Worm (Caenorhabditis elegans) whole organism, L2 larva: ENCODE measurements around the gene hlh-32.

Experiments used
- C34F6.9 ChIP-seq: fragments of 150-350 bp; optimal IDR thresholded peaks from 2 replicates; lab custom pipeline; 2014; ENCODE audit warnings: missing biosample characterization, missing genetic modification characterization
- F13H6.1 ChIP-seq: sonication (generic microtip); optimal IDR thresholded peaks from 2 replicates; lab custom pipeline; 2016; ENCODE audit warnings: missing genetic modification characterization, missing compliant biosample characterization
- R02D3.7 ChIP-seq: fragments of 150-350 bp; optimal IDR thresholded peaks from 2 replicates; lab custom pipeline; 2014; ENCODE audit warnings: missing biosample characterization, missing genetic modification characterization
- ZK546.5 ChIP-seq: sonication (generic microtip); optimal IDR thresholded peaks from 2 replicates; lab custom pipeline; 2017; ENCODE audit warnings: missing biosample characterization, missing genetic modification characterization
- alr-1 ChIP-seq: fragments of 150-350 bp; optimal IDR thresholded peaks from 2 replicates; lab custom pipeline; 2014; ENCODE audit warnings: missing biosample characterization, missing genetic modification characterization
- aly-2 ChIP-seq: fragments of 150-350 bp; optimal IDR thresholded peaks from 2 replicates; lab custom pipeline; 2014; ENCODE audit warnings: missing biosample characterization, missing genetic modification characterization
- ama-1 ChIP-seq: fragments of 150-350 bp; optimal IDR thresholded peaks from 2 replicates; lab custom pipeline; 2018; ENCODE audit warnings: inconsistent platforms
- blmp-1 ChIP-seq: sonication (generic microtip); optimal IDR thresholded peaks from 2 replicates; lab custom pipeline; 2017; ENCODE audit warnings: missing genetic modification characterization, mild to moderate bottlenecking, missing compliant biosample characterization, antibody characterized with exemption, moderate library complexity; ENCODE audit not compliant: insufficient read depth
- ceh-16 ChIP-seq: fragments of 150-350 bp; optimal IDR thresholded peaks from 2 replicates; lab custom pipeline; 2014; ENCODE audit warnings: missing biosample characterization, missing genetic modification characterization
- ceh-82 ChIP-seq: fragments of 150-350 bp; optimal IDR thresholded peaks from 2 replicates; lab custom pipeline; 2014; ENCODE audit warnings: missing biosample characterization, missing genetic modification characterization
- crh-2 ChIP-seq: sonication (generic microtip); optimal IDR thresholded peaks from 2 replicates; lab custom pipeline; 2017; ENCODE audit warnings: missing biosample characterization, missing genetic modification characterization
- dmd-4 ChIP-seq: sonication (generic microtip); optimal IDR thresholded peaks from 2 replicates; lab custom pipeline; 2017; ENCODE audit warnings: missing biosample characterization, missing genetic modification characterization
- egl-27 ChIP-seq: sonication (generic microtip); optimal IDR thresholded peaks from 3 replicates; lab custom pipeline; 2017; ENCODE audit warnings: missing biosample characterization, missing genetic modification reagents, missing genetic modification characterization
- elt-1 ChIP-seq: fragments of 150-350 bp; optimal IDR thresholded peaks from 2 replicates; lab custom pipeline; 2014; ENCODE audit warnings: missing biosample characterization, missing genetic modification characterization
- elt-3 ChIP-seq: sonication (generic microtip); optimal IDR thresholded peaks from 2 replicates; lab custom pipeline; 2017; ENCODE audit warnings: missing biosample characterization, missing genetic modification characterization
- fos-1 ChIP-seq: fragments of 150-350 bp; optimal IDR thresholded peaks from 2 replicates; lab custom pipeline; 2014; ENCODE audit warnings: missing biosample characterization, missing genetic modification characterization
- gmeb-1 ChIP-seq: fragments of 150-350 bp; optimal IDR thresholded peaks from 2 replicates; lab custom pipeline; 2014; ENCODE audit warnings: missing biosample characterization, missing genetic modification characterization
- lin-13 ChIP-seq: fragments of 150-350 bp; optimal IDR thresholded peaks from 2 replicates; lab custom pipeline; 2014; ENCODE audit warnings: missing biosample characterization, missing genetic modification reagents, missing genetic modification characterization
- lin-39 ChIP-seq: fragments of 150-350 bp; optimal IDR thresholded peaks from 2 replicates; lab custom pipeline; 2014; ENCODE audit warnings: missing biosample characterization, missing genetic modification reagents, missing genetic modification characterization
- lsy-2 ChIP-seq, 2 experiments: fragments of 150-350 bp in 1 of 2; sonication (generic microtip) in 1 of 2; optimal IDR thresholded peaks; 2 replicates each; lab custom pipeline; 2014 to 2017; ENCODE audit warnings: missing biosample characterization in 2 of 2, missing genetic modification characterization in 2 of 2
- mab-5 ChIP-seq: fragments of 150-350 bp; optimal IDR thresholded peaks from 2 replicates; lab custom pipeline; 2014; ENCODE audit warnings: missing biosample characterization, missing genetic modification characterization
- mbf-1 ChIP-seq: sonication (generic microtip); optimal IDR thresholded peaks from 2 replicates; lab custom pipeline; 2017; ENCODE audit warnings: missing biosample characterization, missing genetic modification characterization
- nhr-10 ChIP-seq: sonication (generic microtip); optimal IDR thresholded peaks from 2 replicates; lab custom pipeline; 2017; ENCODE audit warnings: missing biosample characterization, missing genetic modification characterization
- nhr-11 ChIP-seq: fragments of 150-350 bp; optimal IDR thresholded peaks from 2 replicates; lab custom pipeline; 2014; ENCODE audit warnings: missing biosample characterization, missing genetic modification characterization
- nhr-12 ChIP-seq: fragments of 150-350 bp; optimal IDR thresholded peaks from 2 replicates; lab custom pipeline; 2014; ENCODE audit warnings: missing biosample characterization, missing genetic modification characterization
- nhr-129 ChIP-seq: fragments of 150-350 bp; optimal IDR thresholded peaks from 2 replicates; lab custom pipeline; 2014; ENCODE audit warnings: missing biosample characterization, missing genetic modification characterization
- nhr-21 ChIP-seq: fragments of 150-350 bp; optimal IDR thresholded peaks from 2 replicates; lab custom pipeline; 2014; ENCODE audit warnings: missing biosample characterization, missing genetic modification characterization
- nhr-23 ChIP-seq: fragments of 150-350 bp; optimal IDR thresholded peaks from 2 replicates; lab custom pipeline; 2014; ENCODE audit warnings: missing biosample characterization, missing genetic modification reagents, missing genetic modification characterization
- nhr-25 ChIP-seq: fragments of 150-350 bp; sonication (generic microtip); optimal IDR thresholded peaks from 3 replicates; lab custom pipeline; 2014; ENCODE audit warnings: missing biosample characterization, missing genetic modification characterization
- nhr-6 ChIP-seq: fragments of 150-350 bp; optimal IDR thresholded peaks from 2 replicates; lab custom pipeline; 2014; ENCODE audit warnings: missing biosample characterization, missing genetic modification characterization
- nhr-77 ChIP-seq: fragments of 150-350 bp; optimal IDR thresholded peaks from 2 replicates; lab custom pipeline; 2014; ENCODE audit warnings: missing biosample characterization, missing genetic modification characterization
- peb-1 ChIP-seq: fragments of 150-350 bp; optimal IDR thresholded peaks from 2 replicates; lab custom pipeline; 2014; ENCODE audit warnings: missing biosample characterization, missing genetic modification characterization
- sem-4 ChIP-seq: fragments of 150-350 bp; optimal IDR thresholded peaks from 2 replicates; lab custom pipeline; 2014; ENCODE audit warnings: missing biosample characterization, missing genetic modification reagents, missing genetic modification characterization
- skn-1 ChIP-seq: sonication (generic microtip); optimal IDR thresholded peaks from 2 replicates; lab custom pipeline; 2017; ENCODE audit warnings: missing biosample characterization, missing genetic modification characterization
- sma-3 ChIP-seq: sonication (generic microtip); optimal IDR thresholded peaks from 2 replicates; lab custom pipeline; 2016; ENCODE audit warnings: missing genetic modification reagents, missing genetic modification characterization, missing compliant biosample characterization
- sma-9 ChIP-seq, 2 experiments: fragments of 150-350 bp in 1 of 2; sonication (generic microtip) in 1 of 2; optimal IDR thresholded peaks; 2 replicates each; lab custom pipeline; 2014 to 2016; ENCODE audit warnings: missing genetic modification characterization in 2 of 2, mild to moderate bottlenecking in 1 of 2, missing biosample characterization in 1 of 2, missing compliant biosample characterization in 1 of 2, missing genetic modification reagents in 1 of 2, moderate library complexity in 1 of 2
- snpc-4 ChIP-seq: fragments of 150-350 bp; optimal IDR thresholded peaks from 2 replicates; lab custom pipeline; 2014; ENCODE audit warnings: missing biosample characterization, missing genetic modification characterization
- unc-39 ChIP-seq: fragments of 150-350 bp; optimal IDR thresholded peaks from 2 replicates; lab custom pipeline; 2014; ENCODE audit warnings: missing biosample characterization, missing genetic modification characterization
- unc-62 ChIP-seq: fragments of 150-350 bp; optimal IDR thresholded peaks from 2 replicates; lab custom pipeline; 2014; ENCODE audit warnings: missing biosample characterization, missing genetic modification reagents, missing genetic modification characterization
- zag-1 ChIP-seq: fragments of 150-350 bp; optimal IDR thresholded peaks from 2 replicates; lab custom pipeline; 2014; ENCODE audit warnings: missing biosample characterization, missing genetic modification characterization
- ztf-1 ChIP-seq: fragments of 200-800 bp; sonication (Bioruptor generic); conservative IDR thresholded peaks from 2 replicates; pipeline ENCODE4 v1.3.6; 2022; ENCODE audit warnings: missing genetic modification characterization, missing compliant biosample characterization
- ztf-11 ChIP-seq: sonication (generic microtip); optimal IDR thresholded peaks from 2 replicates; lab custom pipeline; 2017; ENCODE audit warnings: missing biosample characterization, missing genetic modification characterization

hlh-32 gene

ce11 chrIV:16171326-16171725 is 39.1 kb downstream of the hlh-32 start:
- TF ChIP-seq peb-1 (tag; lab: Kevin White, UChicago) (no peak), gmeb-1 (tag; lab: Kevin White, UChicago) (peak; percentile 1), nhr-129 (peak; percentile 25), nhr-25 (tag; lab: Kevin White, UChicago) (no peak), nhr-12 (tag; lab: Kevin White, UChicago) (no peak), aly-2 (no peak), sma-3 (GFP tag; lab: Kevin White, UChicago) (peak; percentile 4), alr-1 (tag; lab: Kevin White, UChicago) (no peak), C34F6.9 (no peak), nhr-21 (peak; percentile 36), F13H6.1 (tag; lab: Kevin White, UChicago) (peak; percentile 68), elt-1 (tag; lab: Kevin White, UChicago) (no peak), sma-9 (GFP tag; optimal IDR thresholded peaks at IDR 0.05; lab: Kevin White, UChicago) (peak; percentile 82), sma-9 (tag; optimal IDR thresholded peaks at IDR 0.05; lab: Kevin White, UChicago) (no peak), ama-1 (lab: Kevin White, UChicago) (peak; percentile 50)

- TF ChIP-seq sma-9 (GFP tag; optimal IDR thresholded peaks at IDR 0.05; lab: Kevin White, UChicago) (peak; percentile 2), sma-9 (tag; optimal IDR thresholded peaks at IDR 0.05; lab: Kevin White, UChicago) (no peak), ama-1 (lab: Kevin White, UChicago) (peak; percentile 91), ZK546.5 (tag; lab: Kevin White, UChicago) (no peak), fos-1 (tag; lab: Kevin White, UChicago) (no peak)
- TF ChIP-seq, all 48 proteins: peak for 2
Measured at ce11 chrIV:16172786-16173371, 40.6 kb downstream of the hlh-32 start.

DNA sequence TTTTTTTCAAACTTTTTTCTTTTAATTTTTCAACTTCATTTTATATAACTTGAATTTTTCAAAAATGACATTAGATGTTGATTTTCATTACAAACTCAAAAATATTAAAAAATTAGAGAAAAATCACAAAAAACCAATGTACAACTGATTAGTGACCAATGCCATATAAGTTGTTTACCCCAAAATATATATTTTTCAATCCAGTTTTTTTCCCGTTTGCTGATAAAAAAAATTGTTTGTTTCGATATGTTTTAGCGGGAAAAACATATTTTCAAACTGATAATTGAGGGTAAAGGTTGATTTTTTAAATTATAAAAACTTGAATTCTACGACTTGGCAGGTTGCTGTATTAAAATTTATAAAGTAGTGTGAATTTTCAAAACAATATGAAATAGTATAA is 44.5 kb downstream of the hlh-32 start:
- no peak for TF ChIP-seq ceh-16 (tag; lab: Kevin White, UChicago)
- no peak for TF ChIP-seq elt-3
- TF ChIP-seq nhr-6: no peak
- TF ChIP-seq ama-1 (lab: Kevin White, UChicago): no peak
- TF ChIP-seq elt-1 (tag; lab: Kevin White, UChicago): no peak
- no peak for TF ChIP-seq blmp-1
- no peak for TF ChIP-seq dmd-4 (tag; lab: Kevin White, UChicago)
- TF ChIP-seq nhr-10 (tag; lab: Kevin White, UChicago): no peak

ce11 chrIV:16178433-16178832 is 46.2 kb downstream of the hlh-32 start:
- TF ChIP-seq sma-9 (GFP tag; optimal IDR thresholded peaks at IDR 0.05; lab: Kevin White, UChicago) (peak; percentile 78), sma-9 (tag; optimal IDR thresholded peaks at IDR 0.05; lab: Kevin White, UChicago) (no peak), C34F6.9 (no peak), mbf-1 (tag; lab: Kevin White, UChicago) (no peak), egl-27 (tag; lab: Kevin White, UChicago) (no peak), fos-1 (tag; lab: Kevin White, UChicago) (peak; percentile 63), crh-2 (tag; lab: Kevin White, UChicago) (peak; percentile 53), nhr-129 (no peak)

- TF ChIP-seq ztf-1 (GFP tag; lab: Robert Waterston, UW) (no peak), sem-4 (tag; lab: Kevin White, UChicago) (peak; percentile 60), zag-1 (tag; lab: Kevin White, UChicago) (no peak), skn-1 (tag; lab: Kevin White, UChicago) (no peak), ceh-82 (tag; lab: Kevin White, UChicago) (no peak), lin-39 (tag; lab: Kevin White, UChicago) (no peak), unc-62 (GFP tag; lab: Kevin White, UChicago) (no peak), nhr-11 (tag; lab: Kevin White, UChicago) (no peak), gmeb-1 (tag; lab: Kevin White, UChicago) (peak; percentile 79), egl-27 (tag; lab: Kevin White, UChicago) (peak; percentile 82), nhr-77 (tag; lab: Kevin White, UChicago) (no peak), ZK546.5 (tag; lab: Kevin White, UChicago) (no peak), lin-13 (GFP tag; lab: Kevin White, UChicago) (peak; percentile 46), snpc-4 (tag; lab: Kevin White, UChicago) (peak; percentile 88), alr-1 (tag; lab: Kevin White, UChicago) (no peak), sma-3 (GFP tag; lab: Kevin White, UChicago) (peak; percentile 94), elt-3 (no peak), blmp-1 (peak; percentile 58), fos-1 (tag; lab: Kevin White, UChicago) (peak; percentile 78), mab-5 (tag; lab: Kevin White, UChicago) (no peak), R02D3.7 (tag; lab: Kevin White, UChicago) (no peak), nhr-25 (tag; lab: Kevin White, UChicago) (peak; percentile 69), nhr-6 (no peak), lsy-2 (tag; optimal IDR thresholded peaks at IDR 0.05; lab: Kevin White, UChicago) (no peak), unc-39 (tag; lab: Kevin White, UChicago) (no peak), elt-1 (tag; lab: Kevin White, UChicago) (no peak), F13H6.1 (tag; lab: Kevin White, UChicago) (peak; percentile 83), aly-2 (no peak), ceh-16 (tag; lab: Kevin White, UChicago) (no peak), ztf-11 (tag; lab: Kevin White, UChicago) (no peak), nhr-23 (tag; lab: Kevin White, UChicago) (no peak)
Measured at ce11 chrIV:16180898-16181482, 48.7 kb downstream of the hlh-32 start.
